Fruit fly (Drosophila melanogaster) whole organism, wandering third instar larva: ENCODE results near the gene CG15343.

ENCODE experiments used
- Abd-B ChIP-seq: fragments of >200 bp; optimal IDR thresholded peaks from 2 replicates; lab custom pipeline; 2017; ENCODE audit warnings: missing biosample characterization, missing genetic modification characterization
- CG9705 ChIP-seq: fragments of 200-800 bp; sonication (Bioruptor generic); optimal IDR thresholded peaks from 2 replicates; lab custom pipeline; 2018; ENCODE audit warnings: missing biosample characterization, mild to moderate bottlenecking, missing genetic modification characterization
- CrebA ChIP-seq: fragments of 200-800 bp; sonication (Bioruptor generic); optimal IDR thresholded peaks from 2 replicates; lab custom pipeline; 2016; ENCODE audit warnings: missing biosample characterization, mild to moderate bottlenecking, missing genetic modification characterization, borderline replicate concordance
- Dfd ChIP-seq: fragments of >200 bp; optimal IDR thresholded peaks from 2 replicates; lab custom pipeline; 2017; ENCODE audit warnings: missing biosample characterization, missing genetic modification characterization
- Dif ChIP-seq: fragments of 200-275, 200-300 bp; sonication (Bioruptor generic); optimal IDR thresholded peaks from 2 replicates; lab custom pipeline; 2018; ENCODE audit warnings: missing biosample characterization, missing genetic modification characterization; ENCODE audit not compliant: partially characterized antibody
- HLH106 ChIP-seq: fragments of 200-800 bp; optimal IDR thresholded peaks from 3 replicates; lab custom pipeline; 2019; ENCODE audit warnings: missing biosample characterization, mild to moderate bottlenecking, missing genetic modification characterization, moderate library complexity
- Hnf4 ChIP-seq: fragments of 200-800 bp; sonication (Bioruptor generic); optimal IDR thresholded peaks from 2 replicates; lab custom pipeline; 2016; ENCODE audit warnings: missing biosample characterization, mild to moderate bottlenecking, missing genetic modification characterization
- Hr83 ChIP-seq: fragments of 200-300 bp; sonication (Bioruptor generic); optimal IDR thresholded peaks from 2 replicates; lab custom pipeline; 2016; ENCODE audit warnings: missing biosample characterization, mild to moderate bottlenecking, missing genetic modification characterization, moderate library complexity; ENCODE audit not compliant: poor library complexity, severe bottlenecking
- Jra ChIP-seq: sonication (Bioruptor generic); optimal IDR thresholded peaks from 2 replicates; lab custom pipeline; 2016; ENCODE audit warnings: missing biosample characterization, missing genetic modification characterization
- Myc ChIP-seq: fragments of >200 bp; optimal IDR thresholded peaks from 2 replicates; lab custom pipeline; 2017
- N ChIP-seq: fragments of >200 bp; optimal IDR thresholded peaks from 2 replicates; lab custom pipeline; 2018; ENCODE audit warnings: missing biosample characterization, missing external identifiers, missing genetic modification characterization
- OdsH ChIP-seq: fragments of 200-800 bp; sonication (Bioruptor generic); optimal IDR thresholded peaks from 2 replicates; lab custom pipeline; 2016; ENCODE audit warnings: missing biosample characterization, mild to moderate bottlenecking, missing genetic modification characterization
- Rel ChIP-seq, 2 experiments: fragments of 200-800 bp; sonication (Bioruptor generic) in 1 of 2; optimal IDR thresholded peaks; 2 replicates in 1 of 2; 3 replicates in 1 of 2; lab custom pipeline; 2016 to 2019; ENCODE audit warnings: mild to moderate bottlenecking in 2 of 2, missing biosample characterization in 2 of 2, missing genetic modification characterization in 2 of 2, moderate library complexity in 1 of 2
- Sp1 ChIP-seq: fragments of 200-800 bp; sonication (Bioruptor generic); optimal IDR thresholded peaks from 3 replicates; lab custom pipeline; 2019; ENCODE audit warnings: missing biosample characterization, mild to moderate bottlenecking, missing genetic modification characterization, moderate library complexity
- Vsx2 ChIP-seq: fragments of 200-300, 225-300 bp; sonication (Bioruptor generic); optimal IDR thresholded peaks from 2 replicates; lab custom pipeline; 2018; ENCODE audit warnings: missing biosample characterization, missing genetic modification characterization; ENCODE audit not compliant: partially characterized antibody
- br ChIP-seq: fragments of 200-800 bp; sonication (Bioruptor generic); optimal IDR thresholded peaks from 2 replicates; lab custom pipeline; 2016; ENCODE audit warnings: missing biosample characterization, missing genetic modification characterization
- dl ChIP-seq, 2 experiments: fragments of 175-275, 200-275 bp in 1 of 2; fragments of 200-275 bp in 1 of 2; sonication (Bioruptor generic); optimal IDR thresholded peaks; lab custom pipeline; 2018; ENCODE audit warnings: mild to moderate bottlenecking in 2 of 2, missing biosample characterization in 2 of 2, missing genetic modification characterization in 2 of 2, moderate library complexity in 2 of 2; ENCODE audit not compliant: partially characterized antibody in 2 of 2, insufficient read depth in 1 of 2
- dmrt93B ChIP-seq: fragments of 200-800 bp; sonication (Bioruptor generic); optimal IDR thresholded peaks from 2 replicates; lab custom pipeline; 2018; ENCODE audit warnings: missing biosample characterization, mild to moderate bottlenecking, missing genetic modification characterization
- dsf ChIP-seq: sonication (Bioruptor generic); optimal IDR thresholded peaks from 2 replicates; lab custom pipeline; 2016; ENCODE audit warnings: missing biosample characterization, missing genetic modification characterization, borderline replicate concordance
- ey ChIP-seq: fragments of 200-800 bp; sonication (Bioruptor generic); optimal IDR thresholded peaks from 2 replicates; lab custom pipeline; 2016; ENCODE audit warnings: missing biosample characterization, missing genetic modification characterization
- foxo ChIP-seq, 2 experiments: fragments of 200-800 bp; sonication (Bioruptor generic); optimal IDR thresholded peaks; 2 replicates in 1 of 2; 3 replicates in 1 of 2; lab custom pipeline; 2016 to 2017; ENCODE audit warnings: missing biosample characterization in 2 of 2, missing genetic modification characterization in 2 of 2
- fru ChIP-seq: fragments of 200-800 bp; sonication (Bioruptor generic); optimal IDR thresholded peaks from 3 replicates; lab custom pipeline; 2016; ENCODE audit warnings: missing biosample characterization, mild to moderate bottlenecking, missing genetic modification characterization
- h ChIP-seq: fragments of 200-800 bp; sonication (Bioruptor generic); optimal IDR thresholded peaks from 3 replicates; lab custom pipeline; 2016; ENCODE audit warnings: missing biosample characterization, mild to moderate bottlenecking, missing genetic modification characterization
- jim ChIP-seq: fragments of 175-275, 200-325 bp; sonication (Bioruptor generic); optimal IDR thresholded peaks from 2 replicates; lab custom pipeline; 2016; ENCODE audit warnings: missing biosample characterization, mild to moderate bottlenecking, missing genetic modification characterization
- lola ChIP-seq: fragments of >200 bp; optimal IDR thresholded peaks from 2 replicates; lab custom pipeline; 2017; ENCODE audit warnings: missing biosample characterization, missing genetic modification characterization
- pan ChIP-seq: fragments of >200 bp; optimal IDR thresholded peaks from 2 replicates; lab custom pipeline; 2017
- psq ChIP-seq: fragments of 200-800 bp; sonication (Bioruptor generic); optimal IDR thresholded peaks from 3 replicates; lab custom pipeline; 2017; ENCODE audit warnings: missing biosample characterization, mild to moderate bottlenecking, missing genetic modification characterization, moderate library complexity
- rgr ChIP-seq: fragments of 200-800 bp; sonication (Bioruptor generic); optimal IDR thresholded peaks from 3 replicates; lab custom pipeline; 2016; ENCODE audit warnings: missing biosample characterization, mild to moderate bottlenecking, missing genetic modification characterization
- sage ChIP-seq: fragments of 200-800 bp; sonication (Bioruptor generic); optimal IDR thresholded peaks from 2 replicates; lab custom pipeline; 2016; ENCODE audit warnings: missing biosample characterization, mild to moderate bottlenecking, missing genetic modification characterization
- sv ChIP-seq: fragments of 200-800 bp; sonication (Bioruptor generic); optimal IDR thresholded peaks from 3 replicates; lab custom pipeline; 2016; ENCODE audit warnings: missing biosample characterization, missing genetic modification characterization
- usp ChIP-seq: fragments of >200 bp; optimal IDR thresholded peaks from 2 replicates; lab custom pipeline; 2017; ENCODE audit warnings: missing biosample characterization, missing genetic modification characterization

CG15343 gene

DNA sequence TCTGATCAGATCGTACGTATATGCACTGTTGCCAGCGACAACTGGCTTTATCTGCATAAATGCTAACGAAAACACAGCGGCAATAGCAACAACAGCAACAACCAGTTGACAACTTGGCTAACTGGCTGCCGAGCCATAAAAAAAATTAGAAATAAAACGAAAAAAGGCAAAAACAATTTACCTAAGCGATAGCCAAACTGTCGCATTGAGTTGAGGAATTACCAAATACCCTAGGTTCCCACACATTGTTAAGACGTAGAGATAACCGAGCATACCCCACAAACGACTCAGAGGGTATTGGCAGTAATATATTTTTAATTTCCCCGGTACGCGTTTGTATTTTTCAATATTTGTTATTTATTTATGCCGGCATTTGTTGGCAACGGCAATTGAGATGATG lies 40.4 kb downstream of the CG15343 start (continued):
- TF ChIP-seq dmrt93B (GFP tag; lab: Kevin White, UChicago), result no peak

DNA sequence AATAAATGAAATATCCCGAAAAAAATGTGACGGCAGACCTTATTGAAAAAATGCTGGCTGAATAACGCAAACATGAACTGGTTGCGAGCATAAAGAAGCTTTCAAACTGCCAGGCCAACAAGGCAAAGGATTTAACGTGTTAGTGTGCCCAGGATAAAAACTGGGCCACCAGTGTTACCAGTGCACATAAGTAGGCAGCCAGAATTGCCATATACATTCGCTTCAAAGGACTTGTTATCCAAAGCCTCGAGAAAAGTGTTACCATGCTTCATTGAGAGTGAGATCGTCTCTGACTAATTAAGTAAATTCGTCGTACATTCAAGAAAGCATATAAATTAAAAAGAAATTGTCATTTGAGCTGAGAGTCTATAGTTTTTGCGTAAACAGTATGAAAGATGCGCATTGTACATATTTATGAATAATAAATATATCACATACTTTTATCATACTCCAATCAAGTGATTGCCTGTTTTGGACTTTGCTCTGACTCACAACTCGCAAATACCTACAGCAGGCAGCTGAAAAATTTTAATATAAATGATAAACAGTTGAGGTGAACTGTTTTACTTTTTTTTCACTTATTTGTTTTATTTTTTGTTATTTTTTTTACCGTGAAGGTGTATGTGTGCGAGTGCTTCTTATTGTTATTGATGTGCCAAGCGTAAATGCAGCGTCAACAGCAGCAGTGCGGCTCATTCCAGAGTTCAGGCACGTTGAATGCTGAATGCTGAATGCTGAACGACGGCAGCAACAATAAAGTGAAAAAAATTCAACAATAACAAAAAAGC lies 42.2 kb downstream of the CG15343 start:
- TF ChIP-seq sv (GFP tag; lab: Kevin White, UChicago) (no peak), Rel (GFP tag; optimal IDR thresholded peaks at IDR 0.05; lab: Kevin White, UChicago) (peak; percentile 43), Rel (tag; optimal IDR thresholded peaks at IDR 0.05; lab: Kevin White, UChicago) (peak; percentile 31), Hnf4 (GFP tag; lab: Kevin White, UChicago) (peak; percentile 63), dsf (GFP tag; lab: Kevin White, UChicago) (no peak), h (no peak), Vsx2 (GFP tag; lab: Kevin White, UChicago) (no peak), br (GFP tag; lab: Kevin White, UChicago) (no peak), pan (lab: Kevin White, UChicago) (no peak), Abd-B (GFP tag; lab: Kevin White, UChicago) (no peak), jim (GFP tag; lab: Kevin White, UChicago) (no peak), Myc (lab: Kevin White, UChicago) (no peak), rgr (GFP tag; lab: Kevin White, UChicago) (peak; percentile 14), Sp1 (GFP tag; lab: Kevin White, UChicago) (peak; percentile 72), sage (GFP tag; lab: Kevin White, UChicago) (peak; percentile 43), ey (GFP tag; lab: Kevin White, UChicago) (no peak), N (GFP tag; lab: Kevin White, UChicago) (no peak), lola (GFP tag; lab: Kevin White, UChicago) (no peak), CG9705 (GFP tag; lab: Kevin White, UChicago) (peak; percentile 11), dmrt93B (GFP tag; lab: Kevin White, UChicago) (no peak)

DNA sequence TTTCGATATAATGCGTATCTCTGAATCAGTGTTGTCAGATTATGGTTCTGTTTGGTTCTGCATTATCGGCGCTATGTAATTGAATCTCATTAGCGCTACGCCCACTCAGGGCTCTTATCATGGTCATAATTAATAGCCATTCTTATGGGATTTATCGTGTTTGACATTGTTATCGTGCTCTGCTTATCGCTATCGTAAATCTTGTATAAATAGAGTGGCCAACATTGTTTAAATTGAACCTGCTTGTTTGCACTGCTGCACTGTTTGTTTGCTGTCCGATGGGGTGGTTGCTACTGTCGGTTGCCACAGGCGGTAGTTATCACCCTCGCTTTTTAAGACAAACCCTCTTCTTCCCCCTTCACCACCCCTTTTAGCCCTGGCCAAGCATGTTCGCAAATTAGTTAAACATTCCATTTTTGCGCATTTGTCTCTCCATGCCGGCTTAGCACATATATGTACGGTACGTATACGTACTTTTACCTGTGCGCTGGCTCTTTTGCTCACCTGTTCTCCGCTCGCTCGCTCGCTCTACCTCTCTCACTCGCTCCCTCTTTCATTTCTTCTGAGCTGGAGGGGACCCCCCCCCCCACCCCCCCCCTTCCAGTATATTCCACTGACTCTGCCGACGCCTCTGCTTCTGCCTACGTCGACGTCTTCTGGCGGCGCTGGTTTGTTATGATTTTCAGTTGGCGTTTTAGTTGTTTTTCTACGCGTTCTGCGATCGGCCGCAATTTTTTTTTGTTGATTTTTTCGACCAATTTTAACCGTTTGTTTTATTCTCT lies 43.5 kb downstream of the CG15343 start:
- TF ChIP-seq CrebA (GFP tag; lab: Kevin White, UChicago) (no peak), N (GFP tag; lab: Kevin White, UChicago) (no peak), Hr83 (GFP tag; lab: Kevin White, UChicago) (peak; percentile 72), dl (GFP tag; optimal IDR thresholded peaks at IDR 0.05; lab: Kevin White, UChicago; ENCODE audit: insufficient read depth in 1 of 2, partially characterized antibody in 2 of 2) (peak in 1 of 2 experiments; percentile 34), jim (GFP tag; lab: Kevin White, UChicago) (no peak), Jra (no peak), CG9705 (GFP tag; lab: Kevin White, UChicago) (no peak), Dfd (GFP tag; lab: Kevin White, UChicago) (peak; percentile 0), Abd-B (GFP tag; lab: Kevin White, UChicago) (no peak), fru (GFP tag; lab: Kevin White, UChicago) (peak; percentile 32), Rel (GFP tag; optimal IDR thresholded peaks at IDR 0.05; lab: Kevin White, UChicago) (peak; percentile 25), Rel (tag; optimal IDR thresholded peaks at IDR 0.05; lab: Kevin White, UChicago) (no peak), usp (GFP tag; lab: Kevin White, UChicago) (no peak), h (peak; percentile 38), HLH106 (no peak), OdsH (peak; percentile 41), foxo (GFP tag; optimal IDR thresholded peaks at IDR 0.05; lab: Kevin White, UChicago) (peak in 1 of 2 experiments; percentile 33), sage (GFP tag; lab: Kevin White, UChicago) (no peak), Dif (no peak), psq (GFP tag; lab: Kevin White, UChicago) (peak; percentile 54), rgr (GFP tag; lab: Kevin White, UChicago) (peak; percentile 46), Hnf4 (GFP tag; lab: Kevin White, UChicago) (peak; percentile 38), br (GFP tag; lab: Kevin White, UChicago) (peak; percentile 33), ey (GFP tag; lab: Kevin White, UChicago) (no peak)
